Worm (Caenorhabditis elegans): Measurements from ENCODE around the gene F43E2.1.

The F43E2.1 gene

ce11 chrII:7374980-7375379 lies at the start of gene F43E2.1:
Gene F43E2.1 (plus strand): TSS chrII:7375280.
- no peak for TF ChIP-seq jun-1 (tag; optimal IDR thresholded peaks at IDR 0.05)

- TF ChIP-seq snpc-1.2 (GFP tag; IDR thresholded peaks at IDR 0.05), result no peak
- peak; percentile 22 for TF ChIP-seq fkh-10 (GFP tag; optimal IDR thresholded peaks at IDR 0.05)
- TF ChIP-seq aha-1 (tag), result peak; percentile 71
These were observed 48.9 kb upstream of the F43E2.1 start for ce11 chrII:7326199-7326598.

ce11 chrII:7326997-7327396 lies 48.1 kb upstream of the F43E2.1 start:
- no peak for TF ChIP-seq dmd-9 (GFP tag; IDR thresholded peaks at IDR 0.05)
- TF ChIP-seq daf-16 (GFP tag; optimal IDR thresholded peaks at IDR 0.05), result peak in 1 of 2 experiments; percentile 27
- TF ChIP-seq daf-16 (tag; optimal IDR thresholded peaks at IDR 0.05), result no peak
- TF ChIP-seq fkh-10 (GFP tag; optimal IDR thresholded peaks at IDR 0.05), result peak; percentile 73
- TF ChIP-seq zfp-3 (GFP tag; conservative IDR thresholded peaks at IDR 0.05), result no peak
- 0 out of 2 replicates have a peak, but pooled peaks have one; percentile 20 for TF ChIP-seq vab-7 (GFP tag; IDR thresholded peaks at IDR 0.05)
- no peak for TF ChIP-seq nhr-48 (tag; optimal IDR thresholded peaks at IDR 0.05)
- peak; percentile 38 for TF ChIP-seq F37D6.2 (tag; optimal IDR thresholded peaks at IDR 0.05)
- peak; percentile 74 for TF ChIP-seq rbr-2 (tag; optimal IDR thresholded peaks at IDR 0.05)
- peak; percentile 22 for TF ChIP-seq dpl-1 (GFP tag; optimal IDR thresholded peaks at IDR 0.05)
- peak; percentile 29 for TF ChIP-seq ceh-20 (GFP tag; IDR thresholded peaks at IDR 0.05)
- no peak for TF ChIP-seq R02D3.7 (tag; optimal IDR thresholded peaks at IDR 0.05)
- peak; percentile 61; the same call in 1 of the 2 replicates for TF ChIP-seq madf-9 (GFP tag; conservative IDR thresholded peaks at IDR 0.05)
- 0 out of 2 replicates have a peak, but pooled peaks have one; percentile 51 for TF ChIP-seq hmg-1.1 (GFP tag; IDR thresholded peaks at IDR 0.05)
- TF ChIP-seq ZK337.2 (GFP tag; IDR thresholded peaks at IDR 0.05), result peak; percentile 45; the same call in 1 of the 2 replicates
- no peak for TF ChIP-seq zip-11 (GFP tag; IDR thresholded peaks at IDR 0.05)
- TF ChIP-seq mep-1 (tag; optimal IDR thresholded peaks at IDR 0.05), result peak; percentile 61
- TF ChIP-seq sdz-12 (GFP tag; optimal IDR thresholded peaks at IDR 0.05), result peak; percentile 32
- peak; percentile 73 for TF ChIP-seq aha-1 (tag)
- peak in 1 of 2 experiments; percentile 46 for TF ChIP-seq lsy-2 (tag; optimal IDR thresholded peaks at IDR 0.05)
- no peak for TF ChIP-seq gei-8 (GFP tag; optimal IDR thresholded peaks at IDR 0.05)
- peak; percentile 52 for TF ChIP-seq hlh-30 (tag; optimal IDR thresholded peaks at IDR 0.05; ENCODE audit: insufficient read depth)
- TF ChIP-seq hlh-11 (tag; optimal IDR thresholded peaks at IDR 0.05), result peak; percentile 17
- TF ChIP-seq hif-1 (tag; optimal IDR thresholded peaks at IDR 0.05), result peak in 1 of 2 experiments; percentile 55
- TF ChIP-seq T26A8.4 (GFP tag; IDR thresholded peaks at IDR 0.05), result no peak
- TF ChIP-seq set-16 (GFP tag; IDR thresholded peaks at IDR 0.05), result peak; percentile 78
- no peak for TF ChIP-seq nhr-6 (tag; optimal IDR thresholded peaks at IDR 0.05)
- peak; percentile 81 for TF ChIP-seq ctbp-1 (GFP tag; IDR thresholded peaks at IDR 0.05)
- peak; percentile 54 for TF ChIP-seq nhr-11 (tag; optimal IDR thresholded peaks at IDR 0.05)
- TF ChIP-seq daf-8 (GFP tag; IDR thresholded peaks at IDR 0.05), result no peak

ce11 chrII:7331224-7331623 lies 43.9 kb upstream of the F43E2.1 start, which contains the start of gene npax-1:
Gene npax-1 (minus strand): TSS chrII:7331324.
- TF ChIP-seq aly-2 (tag; optimal IDR thresholded peaks at IDR 0.05) (no peak), lin-13 (GFP tag; optimal IDR thresholded peaks at IDR 0.05) (no peak), nhr-48 (tag; optimal IDR thresholded peaks at IDR 0.05) (no peak), mxl-3 (GFP tag; optimal IDR thresholded peaks at IDR 0.05) (no peak), sdz-12 (GFP tag; optimal IDR thresholded peaks at IDR 0.05) (no peak), aha-1 (tag) (peak; percentile 86)

ce11 chrII:7337469-7337893 lies 37.6 kb upstream of the F43E2.1 start:
- TF ChIP-seq snpc-4 (tag; optimal IDR thresholded peaks at IDR 0.05) (no peak), nhr-48 (tag; optimal IDR thresholded peaks at IDR 0.05) (peak; percentile 99), Y105C5A.15 (GFP tag; IDR thresholded peaks at IDR 0.05) (no peak), spr-3 (GFP tag; optimal IDR thresholded peaks at IDR 0.05) (no peak), nhr-10 (tag; optimal IDR thresholded peaks at IDR 0.05) (peak; percentile 32), zip-11 (GFP tag; IDR thresholded peaks at IDR 0.05) (no peak), tag-97 (GFP tag; IDR thresholded peaks at IDR 0.05) (no peak), aly-2 (tag; optimal IDR thresholded peaks at IDR 0.05) (no peak), fos-1 (tag; optimal IDR thresholded peaks at IDR 0.05) (no peak), pqm-1 (tag; optimal IDR thresholded peaks at IDR 0.05) (peak; percentile 52), duxl-1 (tag; optimal IDR thresholded peaks at IDR 0.05; ENCODE audit: poor library complexity) (peak; percentile 22), hlh-11 (tag; optimal IDR thresholded peaks at IDR 0.05) (peak; percentile 97), T26A8.4 (GFP tag; IDR thresholded peaks at IDR 0.05) (peak; percentile 59; the same call in 1 of the 2 replicates), lin-13 (GFP tag; optimal IDR thresholded peaks at IDR 0.05) (no peak), ceh-44 (GFP tag; IDR thresholded peaks at IDR 0.05) (no peak), nhr-28 (tag; optimal IDR thresholded peaks at IDR 0.05) (peak; percentile 97)

Measured in whole organism, L4 larva.